Worm (Caenorhabditis elegans) whole organism, late embryonic: Measurements from ENCODE around the gene F25E2.2.

ENCODE experiments used
- C38D4.7 ChIP-seq: fragments of 200-800 bp; sonication (Bioruptor generic); optimal IDR thresholded peaks from 2 replicates; lab custom pipeline; 2018; ENCODE audit warnings: mild to moderate bottlenecking, missing genetic modification characterization, moderate library complexity, missing compliant biosample characterization
- F13H6.1 ChIP-seq: sonication (generic microtip); optimal IDR thresholded peaks from 2 replicates; lab custom pipeline; 2016; ENCODE audit warnings: missing genetic modification characterization, missing compliant biosample characterization
- K02D7.2 ChIP-seq: sonication (generic microtip); optimal IDR thresholded peaks from 2 replicates; lab custom pipeline; 2017; ENCODE audit warnings: mild to moderate bottlenecking, missing genetic modification characterization, missing compliant biosample characterization
- T23F11.4 ChIP-seq: fragments of 200-800 bp; sonication (Bioruptor generic); optimal IDR thresholded peaks from 2 replicates; lab custom pipeline; 2018; ENCODE audit warnings: mild to moderate bottlenecking, missing genetic modification characterization, missing compliant biosample characterization
- ceh-14 ChIP-seq: sonication (generic microtip); optimal IDR thresholded peaks from 2 replicates; lab custom pipeline; 2016; ENCODE audit warnings: missing genotype, missing genetic modification characterization, missing compliant biosample characterization
- ceh-19 ChIP-seq: fragments of 200-800 bp; sonication (Bioruptor generic); optimal IDR thresholded peaks from 2 replicates; lab custom pipeline; 2018; ENCODE audit warnings: mild to moderate bottlenecking, missing genetic modification characterization, missing compliant biosample characterization
- ceh-2 ChIP-seq: sonication (generic microtip); optimal IDR thresholded peaks from 2 replicates; lab custom pipeline; 2016; ENCODE audit warnings: missing genotype, missing genetic modification characterization, missing compliant biosample characterization
- ceh-22 ChIP-seq: sonication (generic microtip); optimal IDR thresholded peaks from 2 replicates; lab custom pipeline; 2017; ENCODE audit warnings: missing biosample characterization, missing genetic modification characterization
- ceh-24 ChIP-seq: sonication (generic microtip); optimal IDR thresholded peaks from 2 replicates; lab custom pipeline; 2016; ENCODE audit warnings: mild to moderate bottlenecking, missing genetic modification characterization, missing compliant biosample characterization
- ceh-31 ChIP-seq: sonication (generic microtip); optimal IDR thresholded peaks from 2 replicates; lab custom pipeline; 2016; ENCODE audit warnings: missing genetic modification characterization, missing compliant biosample characterization
- ceh-34 ChIP-seq: sonication (generic microtip); optimal IDR thresholded peaks from 2 replicates; lab custom pipeline; 2016; ENCODE audit warnings: mild to moderate bottlenecking, missing genetic modification characterization, missing compliant biosample characterization
- ceh-48 ChIP-seq: sonication (generic microtip); optimal IDR thresholded peaks from 2 replicates; lab custom pipeline; 2016; ENCODE audit warnings: missing genetic modification characterization, inconsistent platforms, missing compliant biosample characterization
- ceh-6 ChIP-seq: fragments of 200-800 bp; sonication (Bioruptor generic); optimal IDR thresholded peaks from 2 replicates; lab custom pipeline; 2018; ENCODE audit warnings: mild to moderate bottlenecking, missing genetic modification characterization, missing compliant biosample characterization
- ceh-9 ChIP-seq: sonication (generic microtip); optimal IDR thresholded peaks from 2 replicates; lab custom pipeline; 2016; ENCODE audit warnings: mild to moderate bottlenecking, missing genetic modification characterization, inconsistent platforms, missing compliant biosample characterization
- che-1 ChIP-seq: sonication (generic microtip); optimal IDR thresholded peaks from 2 replicates; lab custom pipeline; 2016; ENCODE audit warnings: mild to moderate bottlenecking, missing genetic modification characterization, missing compliant biosample characterization
- elt-4 ChIP-seq: sonication (generic microtip); optimal IDR thresholded peaks from 2 replicates; lab custom pipeline; 2016; ENCODE audit warnings: missing genetic modification characterization, missing compliant biosample characterization
- eyg-1 ChIP-seq: sonication (generic microtip); optimal IDR thresholded peaks from 2 replicates; lab custom pipeline; 2016; ENCODE audit warnings: missing genotype, missing genetic modification characterization, missing compliant biosample characterization
- fkh-10 ChIP-seq: fragments of 150-350 bp; optimal IDR thresholded peaks from 2 replicates; lab custom pipeline; 2014; ENCODE audit warnings: missing biosample characterization, missing genetic modification reagents, missing genetic modification characterization
- fkh-6 ChIP-seq: sonication (generic microtip); optimal IDR thresholded peaks from 2 replicates; lab custom pipeline; 2016; ENCODE audit warnings: missing genetic modification characterization, missing compliant biosample characterization
- hlh-13 ChIP-seq: fragments of 200-800 bp; sonication (Bioruptor generic); optimal IDR thresholded peaks from 2 replicates; lab custom pipeline; 2018; ENCODE audit warnings: mild to moderate bottlenecking, missing genetic modification characterization, missing compliant biosample characterization
- hlh-15 ChIP-seq: sonication (generic microtip); optimal IDR thresholded peaks from 2 replicates; lab custom pipeline; 2016; ENCODE audit warnings: missing genetic modification characterization, missing compliant biosample characterization
- hlh-6 ChIP-seq: sonication (generic microtip); optimal IDR thresholded peaks from 2 replicates; lab custom pipeline; 2016; ENCODE audit warnings: missing genotype, missing genetic modification characterization, missing compliant biosample characterization
- hlh-8 ChIP-seq: sonication (generic microtip); optimal IDR thresholded peaks from 2 replicates; lab custom pipeline; 2016; ENCODE audit warnings: missing genotype, missing genetic modification characterization, missing compliant biosample characterization
- lin-11 ChIP-seq: fragments of 200-800 bp; sonication (Bioruptor generic); optimal IDR thresholded peaks from 2 replicates; lab custom pipeline; 2018; ENCODE audit warnings: mild to moderate bottlenecking, missing genetic modification characterization, missing compliant biosample characterization
- madf-2 ChIP-seq: sonication (generic microtip); optimal IDR thresholded peaks from 2 replicates; lab custom pipeline; 2017; ENCODE audit warnings: missing genetic modification characterization, missing compliant biosample characterization
- mec-3 ChIP-seq: sonication (generic microtip); optimal IDR thresholded peaks from 2 replicates; lab custom pipeline; 2016; ENCODE audit warnings: borderline replicate concordance, missing genetic modification characterization, missing compliant biosample characterization
- nhr-11 ChIP-seq: fragments of 150-350 bp; optimal IDR thresholded peaks from 2 replicates; lab custom pipeline; 2014; ENCODE audit warnings: missing biosample characterization, missing genetic modification characterization
- nhr-232 ChIP-seq: sonication (generic microtip); optimal IDR thresholded peaks from 2 replicates; lab custom pipeline; 2016; ENCODE audit warnings: missing genetic modification characterization, missing compliant biosample characterization
- npax-4 ChIP-seq: sonication (generic microtip); optimal IDR thresholded peaks from 2 replicates; lab custom pipeline; 2016; ENCODE audit warnings: missing genetic modification characterization, missing compliant biosample characterization
- odd-2 ChIP-seq: sonication (generic microtip); optimal IDR thresholded peaks from 2 replicates; lab custom pipeline; 2017; ENCODE audit warnings: antibody characterized with exemption, mild to moderate bottlenecking, missing genetic modification characterization, missing compliant biosample characterization
- pag-3 ChIP-seq: sonication (generic microtip); optimal IDR thresholded peaks from 2 replicates; lab custom pipeline; 2016; ENCODE audit warnings: missing compliant biosample characterization, missing genetic modification characterization, borderline replicate concordance
- pax-1 ChIP-seq: fragments of 150-350 bp; optimal IDR thresholded peaks from 2 replicates; lab custom pipeline; 2014; ENCODE audit warnings: missing biosample characterization, missing genetic modification characterization
- pha-2 ChIP-seq: sonication (generic microtip); optimal IDR thresholded peaks from 2 replicates; lab custom pipeline; 2017; ENCODE audit warnings: mild to moderate bottlenecking, missing genetic modification characterization, missing compliant biosample characterization
- pha-4 ChIP-seq: fragments of 150-350 bp; optimal IDR thresholded peaks from 2 replicates; lab custom pipeline; 2018; ENCODE audit warnings: missing biosample characterization, missing genetic modification reagents, missing genetic modification characterization
- pqm-1 ChIP-seq: sonication (generic microtip); optimal IDR thresholded peaks from 2 replicates; lab custom pipeline; 2016; ENCODE audit warnings: missing genetic modification characterization, missing compliant biosample characterization
- pros-1 ChIP-seq: fragments of 150-350 bp; optimal IDR thresholded peaks from 2 replicates; lab custom pipeline; 2014; ENCODE audit warnings: missing biosample characterization, missing genetic modification reagents, missing genetic modification characterization
- sdc-2 ChIP-seq: sonication (generic microtip); optimal IDR thresholded peaks from 2 replicates; lab custom pipeline; 2016; ENCODE audit warnings: missing genotype, missing genetic modification characterization, missing compliant biosample characterization
- tbx-7 ChIP-seq: sonication (generic microtip); optimal IDR thresholded peaks from 2 replicates; lab custom pipeline; 2016; ENCODE audit warnings: missing genotype, missing genetic modification characterization, missing compliant biosample characterization
- ttx-3 ChIP-seq: sonication (generic microtip); optimal IDR thresholded peaks from 2 replicates; lab custom pipeline; 2016; ENCODE audit warnings: missing genetic modification reagents, missing genetic modification characterization, missing compliant biosample characterization
- unc-3 ChIP-seq, 2 experiments: fragments of 200-800 bp in 1 of 2; sonication (Bioruptor generic) in 1 of 2; sonication (generic microtip) in 1 of 2; conservative IDR thresholded peaks in 1 of 2; optimal IDR thresholded peaks in 1 of 2; 2 replicates each; pipeline versions ENCODE4 v1.3.6 to Lab custom; 2016 to 2022; ENCODE audit warnings: missing compliant biosample characterization in 2 of 2, missing genetic modification characterization in 2 of 2, missing genetic modification reagents in 1 of 2
- unc-55 ChIP-seq: sonication (generic microtip); optimal IDR thresholded peaks from 2 replicates; lab custom pipeline; 2017; ENCODE audit warnings: missing biosample characterization, missing genetic modification reagents, missing genetic modification characterization
- zip-5 ChIP-seq: sonication (generic microtip); optimal IDR thresholded peaks from 2 replicates; lab custom pipeline; 2016; ENCODE audit warnings: missing genetic modification characterization, missing compliant biosample characterization
- ztf-16 ChIP-seq: sonication (generic microtip); optimal IDR thresholded peaks from 2 replicates; lab custom pipeline; 2017; ENCODE audit warnings: missing genetic modification characterization, missing compliant biosample characterization

Gene F25E2.2

ce11 chrX:777421-777820 lies 33.2 kb downstream of the F25E2.2 start, which contains the start of gene nas-15:
nas-15 (plus strand) TSS chrX:777721.
- TF ChIP-seq pha-2 (no peak), unc-55 (GFP tag; lab: Kevin White, UChicago) (no peak), eyg-1 (tag; lab: Kevin White, UChicago) (no peak), pha-4 (tag; lab: Kevin White, UChicago) (no peak), elt-4 (tag; lab: Kevin White, UChicago) (no peak), unc-3 (GFP tag; conservative IDR thresholded peaks at IDR 0.05; lab: Robert Waterston, UW) (no peak), unc-3 (tag; optimal IDR thresholded peaks at IDR 0.05; lab: Kevin White, UChicago) (no peak), ztf-16 (tag; lab: Kevin White, UChicago) (no peak), pqm-1 (tag; lab: Kevin White, UChicago) (no peak), ceh-24 (tag; lab: Kevin White, UChicago) (no peak), che-1 (no peak), ceh-48 (tag; lab: Kevin White, UChicago) (no peak), madf-2 (tag; lab: Kevin White, UChicago) (no peak), C38D4.7 (GFP tag; lab: Kevin White, UChicago) (no peak), ceh-34 (tag; lab: Kevin White, UChicago) (no peak), nhr-11 (tag; lab: Kevin White, UChicago) (no peak), tbx-7 (no peak), F13H6.1 (tag; lab: Kevin White, UChicago) (no peak), fkh-6 (tag; lab: Kevin White, UChicago) (no peak), pros-1 (tag; lab: Kevin White, UChicago) (no peak)
- TF ChIP-seq, all 69 proteins: peak for 0

ce11 chrX:772184-772583 lies 38.4 kb downstream of the F25E2.2 start, which contains the start of gene T04G9.4:
T04G9.4 (plus strand) TSS chrX:772476.
- TF ChIP-seq ceh-22 (tag; lab: Kevin White, UChicago) (no peak), pha-4 (tag; lab: Kevin White, UChicago) (no peak), madf-2 (tag; lab: Kevin White, UChicago) (no peak), fkh-10 (no peak), ceh-19 (no peak)
- TF ChIP-seq, all 69 proteins: peak for 0

- TF ChIP-seq T23F11.4 (GFP tag; lab: Kevin White, UChicago) (no peak), ceh-24 (tag; lab: Kevin White, UChicago) (no peak), npax-4 (no peak), C38D4.7 (GFP tag; lab: Kevin White, UChicago) (no peak), pax-1 (no peak), hlh-13 (no peak), zip-5 (no peak), hlh-6 (tag; lab: Kevin White, UChicago) (no peak), nhr-232 (tag; lab: Kevin White, UChicago) (no peak), ceh-34 (tag; lab: Kevin White, UChicago) (no peak), ceh-31 (tag; lab: Kevin White, UChicago) (no peak), che-1 (no peak), sdc-2 (tag; lab: Kevin White, UChicago) (no peak), hlh-8 (tag; lab: Kevin White, UChicago) (no peak), pros-1 (tag; lab: Kevin White, UChicago) (no peak)
These were observed 40.1 kb downstream of the F25E2.2 start, which contains the start of gene T04G9.7 for ce11 chrX:770537-770936. T04G9.7 (plus strand) TSS chrX:770837.

- no peak for TF ChIP-seq ceh-14
- TF ChIP-seq hlh-15, result no peak
- TF ChIP-seq ceh-22 (tag; lab: Kevin White, UChicago), result no peak
- no peak for TF ChIP-seq pqm-1 (tag; lab: Kevin White, UChicago)
- no peak for TF ChIP-seq ttx-3 (tag; lab: Kevin White, UChicago)
- TF ChIP-seq K02D7.2 (tag; lab: Kevin White, UChicago), result no peak
- TF ChIP-seq ceh-24 (tag; lab: Kevin White, UChicago), result no peak
- no peak for TF ChIP-seq ceh-9 (tag; lab: Kevin White, UChicago)
- TF ChIP-seq pha-4 (tag; lab: Kevin White, UChicago), result no peak
- TF ChIP-seq mec-3 (tag; lab: Kevin White, UChicago), result no peak
- TF ChIP-seq ceh-34 (tag; lab: Kevin White, UChicago), result no peak
- no peak for TF ChIP-seq ceh-6 (GFP tag; lab: Kevin White, UChicago)
- TF ChIP-seq hlh-8 (tag; lab: Kevin White, UChicago), result no peak
- no peak for TF ChIP-seq unc-55 (GFP tag; lab: Kevin White, UChicago)
- no peak for TF ChIP-seq lin-11
- TF ChIP-seq hlh-6 (tag; lab: Kevin White, UChicago), result no peak
- no peak for TF ChIP-seq ceh-2 (tag; lab: Kevin White, UChicago)
- TF ChIP-seq odd-2 (tag; lab: Kevin White, UChicago), result no peak
- TF ChIP-seq pag-3, result no peak
- no peak for TF ChIP-seq fkh-10
- TF ChIP-seq, all 69 proteins: peak for 0
These were observed 41.0 kb downstream of the F25E2.2 start for ce11 chrX:769550-769949.
